Fruit fly (Drosophila melanogaster): ENCODE measurements around the gene beta-Man.

beta-Man gene

DNA sequence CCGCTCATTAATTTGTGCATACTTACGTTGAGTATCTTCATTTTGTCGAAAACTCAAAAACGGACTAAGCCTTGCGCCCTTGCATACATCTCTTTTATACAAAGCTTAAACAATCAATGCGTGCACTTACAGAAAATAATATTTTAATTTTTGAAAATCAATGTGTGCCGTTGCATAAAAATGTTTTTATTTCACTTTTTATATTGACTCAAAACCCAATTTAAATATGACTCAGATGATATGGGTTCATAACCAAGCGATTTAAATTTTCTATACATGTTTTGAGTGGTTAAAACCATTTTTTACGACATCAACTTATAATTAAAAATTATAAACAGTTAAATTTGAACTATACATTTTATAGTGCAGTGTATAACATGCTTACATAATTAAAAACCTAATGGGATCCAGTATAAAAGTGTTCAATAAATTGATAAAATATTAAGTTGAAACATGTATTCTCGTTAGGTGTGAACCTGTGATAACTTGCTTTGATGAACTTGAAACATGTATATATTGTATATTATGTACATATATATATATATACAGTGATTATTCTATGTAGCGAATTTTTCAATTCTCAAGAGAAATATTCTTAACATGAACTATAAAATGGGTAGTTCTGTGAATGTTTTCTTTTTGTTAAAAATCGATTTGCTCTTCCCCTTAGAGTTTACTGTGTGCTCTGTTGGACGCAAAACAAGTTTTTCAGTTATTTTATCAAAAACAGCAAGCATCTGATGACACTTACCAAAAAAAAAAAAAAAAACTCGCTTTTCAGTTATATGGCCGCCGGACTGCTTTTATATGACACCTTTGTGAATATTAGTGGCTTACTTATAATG lies 46.3 kb downstream of the beta-Man start, which contains the start of gene CG34305 (continued):
- TF ChIP-seq CG30403 (GFP tag; optimal IDR thresholded peaks at IDR 0.05) (peak; percentile 9), seq (GFP tag; IDR thresholded peaks at IDR 0.05) (0 out of 2 replicates have a peak, but pooled peaks have one; percentile 10), Rx (GFP tag; IDR thresholded peaks at IDR 0.05) (no peak), Meics (GFP tag; optimal IDR thresholded peaks at IDR 0.05) (peak; percentile 45), phol (tag; optimal IDR thresholded peaks at IDR 0.05) (peak; percentile 7), CG2712 (tag; optimal IDR thresholded peaks at IDR 0.05) (peak; percentile 6)

dm6 chr3R:4246578-4247070 lies 49.6 kb downstream of the beta-Man start, which contains the start of gene TwdlF:
TwdlF (plus strand) TSS chr3R:4247020.
- TF ChIP-seq abd-A (tag; optimal IDR thresholded peaks at IDR 0.05) (peak; percentile 25), vvl (GFP tag; IDR thresholded peaks at IDR 0.05) (peak; percentile 58; the same call in 1 of the 2 replicates), eyg (GFP tag; optimal IDR thresholded peaks at IDR 0.05) (no peak), Pdp1 (GFP tag; optimal IDR thresholded peaks at IDR 0.05) (peak in 1 of 2 experiments; percentile 7), oc (tag; optimal IDR thresholded peaks at IDR 0.05) (peak; percentile 67), nerfin-2 (GFP tag; IDR thresholded peaks at IDR 0.05; ENCODE audit: partially characterized antibody) (no peak)

DNA sequence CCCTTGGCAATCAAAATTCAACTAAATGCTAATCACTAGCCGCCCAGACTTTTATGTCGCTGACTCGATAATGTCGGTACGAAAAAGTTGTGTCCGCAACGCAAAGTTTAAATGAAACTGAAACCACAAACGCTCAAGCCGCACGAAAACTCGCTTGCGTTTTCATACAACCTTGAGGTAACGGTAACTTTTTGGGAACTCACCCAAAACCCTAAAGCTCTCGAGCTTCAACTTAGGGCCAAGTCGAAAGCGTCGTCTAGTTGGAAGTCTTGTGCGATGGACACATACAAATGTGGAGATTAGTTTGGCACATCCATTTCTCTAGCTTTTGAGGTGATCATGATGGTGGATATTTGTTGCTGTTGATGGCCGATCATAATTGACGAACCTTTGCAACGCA lies 52.9 kb downstream of the beta-Man start:
- peak; percentile 83 for TF ChIP-seq Blimp-1 (GFP tag; optimal IDR thresholded peaks at IDR 0.05)
- TF ChIP-seq Ets65A (GFP tag), result peak; percentile 25
- TF ChIP-seq CG4282 (GFP tag; optimal IDR thresholded peaks at IDR 0.05), result no peak
- TF ChIP-seq shn (GFP tag; optimal IDR thresholded peaks at IDR 0.05), result no peak
- TF ChIP-seq CG6272 (GFP tag; IDR thresholded peaks at IDR 0.05), result no peak
- TF ChIP-seq CG14441 (GFP tag; IDR thresholded peaks at IDR 0.05), result no peak
- TF ChIP-seq dysf (GFP tag; IDR thresholded peaks at IDR 0.05), result no peak
- TF ChIP-seq chinmo (GFP tag; IDR thresholded peaks at IDR 0.05; ENCODE audit: partially characterized antibody), result 0 out of 4 replicates have a peak, but pooled peaks have one; percentile 57
- no peak for TF ChIP-seq CG3281 (GFP tag; optimal IDR thresholded peaks at IDR 0.05)
- TF ChIP-seq eyg (GFP tag; optimal IDR thresholded peaks at IDR 0.05), result no peak
- TF ChIP-seq Dip3 (GFP tag; optimal IDR thresholded peaks at IDR 0.05), result no peak
- TF ChIP-seq croc (GFP tag; conservative IDR thresholded peaks at IDR 0.05), result no peak
- no peak for TF ChIP-seq pb (GFP tag; optimal IDR thresholded peaks at IDR 0.05)
- no peak for TF ChIP-seq CG42726 (GFP tag; IDR thresholded peaks at IDR 0.05; ENCODE audit: partially characterized antibody)
- TF ChIP-seq CG12769 (tag; optimal IDR thresholded peaks at IDR 0.05), result peak; percentile 74
- no peak for TF ChIP-seq CG2889 (GFP tag; IDR thresholded peaks at IDR 0.05)
- TF ChIP-seq peb (GFP tag; IDR thresholded peaks at IDR 0.05), result no peak
- no peak for TF ChIP-seq dpn (GFP tag; optimal IDR thresholded peaks at IDR 0.05)
- TF ChIP-seq vvl (GFP tag; IDR thresholded peaks at IDR 0.05), result peak; percentile 66; the same call in 1 of the 2 replicates

DNA sequence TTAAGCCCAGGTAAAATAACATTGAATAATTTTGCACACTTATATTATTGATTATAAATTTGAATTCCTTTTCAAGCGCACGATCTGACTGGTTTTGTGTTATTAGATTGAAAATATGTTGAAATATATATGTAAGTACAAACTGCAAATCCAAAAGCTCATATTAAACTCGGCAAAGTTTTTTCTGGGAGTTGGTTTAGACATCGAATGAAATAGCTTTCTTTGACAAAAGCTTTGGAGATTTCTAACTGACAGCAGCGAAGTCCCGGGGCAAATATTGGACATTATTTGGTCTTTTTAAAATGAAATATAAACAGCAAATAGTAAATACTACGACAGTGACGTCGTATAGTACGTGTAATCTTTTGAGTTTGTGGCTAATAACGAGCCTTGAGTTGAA lies 54.2 kb downstream of the beta-Man start, which contains the start of gene TwdlG:
TwdlG (minus strand) TSS at position 101 of the 400 bp plus-strand sequence.
- peak; percentile 13 for TF ChIP-seq CG12769 (tag; optimal IDR thresholded peaks at IDR 0.05)
- TF ChIP-seq CG6765 (GFP tag; optimal IDR thresholded peaks at IDR 0.05), result no peak
- TF ChIP-seq CG5953 (GFP tag; IDR thresholded peaks at IDR 0.05), result no peak
- peak; percentile 56 for TF ChIP-seq Med (GFP tag)
